Fruit fly (Drosophila melanogaster): Measurements from ENCODE around the gene Vti1a.
A peak's percentile ranks its signal among the peaks of the same experiment; 100 is the strongest.

The Vti1a gene

dm6 chr3L:729345-729744 is 36.6 kb upstream of the Vti1a start (continued):
- TF ChIP-seq CG9139 (GFP tag; optimal IDR thresholded peaks at IDR 0.05) (no peak), svp (GFP tag) (peak; percentile 86), CG6163 (GFP tag; IDR thresholded peaks at IDR 0.05) (no peak), CG34406 (GFP tag; optimal IDR thresholded peaks at IDR 0.05) (peak; percentile 13), CG3919 (GFP tag; optimal IDR thresholded peaks at IDR 0.05) (peak; percentile 57), Met (GFP tag; optimal IDR thresholded peaks at IDR 0.05) (peak; percentile 77), fd85E (GFP tag; optimal IDR thresholded peaks at IDR 0.05) (no peak), vri (GFP tag; optimal IDR thresholded peaks at IDR 0.05) (peak; percentile 11), esn (GFP tag; optimal IDR thresholded peaks at IDR 0.05) (peak; percentile 74), Hr39 (GFP tag; optimal IDR thresholded peaks at IDR 0.05) (peak; percentile 53), Sox102F (GFP tag; optimal IDR thresholded peaks at IDR 0.05) (peak; percentile 62), dac (GFP tag; optimal IDR thresholded peaks at IDR 0.05) (no peak), fd59A (GFP tag; optimal IDR thresholded peaks at IDR 0.05) (no peak), eg (GFP tag; IDR thresholded peaks at IDR 0.05) (no peak), CG10669 (GFP tag; optimal IDR thresholded peaks at IDR 0.05) (no peak), Lpt (GFP tag; optimal IDR thresholded peaks at IDR 0.05) (no peak), achi (GFP tag; optimal IDR thresholded peaks at IDR 0.05) (no peak), CG32006 (GFP tag; optimal IDR thresholded peaks at IDR 0.05) (no peak), CG3032 (tag; optimal IDR thresholded peaks at IDR 0.05) (no peak), Gug (GFP tag; IDR thresholded peaks at IDR 0.05) (no peak)

- TF ChIP-seq svp (GFP tag) (peak; percentile 84), Smox (GFP tag; optimal IDR thresholded peaks at IDR 0.05) (peak; percentile 56), CG31627 (GFP tag; optimal IDR thresholded peaks at IDR 0.05) (peak; percentile 50), lz (GFP tag; optimal IDR thresholded peaks at IDR 0.05) (peak; percentile 37), dsx (GFP tag; optimal IDR thresholded peaks at IDR 0.05; ENCODE audit: poor library complexity, severe bottlenecking) (no peak), Ets21C (GFP tag; optimal IDR thresholded peaks at IDR 0.05) (peak; percentile 30), Eip78C (GFP tag) (peak; percentile 57), Hr39 (GFP tag; optimal IDR thresholded peaks at IDR 0.05) (peak; percentile 42), topi (GFP tag; optimal IDR thresholded peaks at IDR 0.05) (peak; percentile 48), CG6854 (GFP tag; optimal IDR thresholded peaks at IDR 0.05) (no peak), Sox102F (GFP tag; optimal IDR thresholded peaks at IDR 0.05) (peak; percentile 9), Sox14 (GFP tag; optimal IDR thresholded peaks at IDR 0.05) (peak; percentile 27), esn (GFP tag; optimal IDR thresholded peaks at IDR 0.05) (peak; percentile 54), CG15336 (GFP tag; IDR thresholded peaks at IDR 0.05) (no peak), fkh (GFP tag; optimal IDR thresholded peaks at IDR 0.05) (no peak), cyc (GFP tag; optimal IDR thresholded peaks at IDR 0.05) (peak; percentile 15), Met (GFP tag; optimal IDR thresholded peaks at IDR 0.05) (peak; percentile 60), Blimp-1 (GFP tag; optimal IDR thresholded peaks at IDR 0.05) (peak; percentile 2)
Observed at dm6 chr3L:728579-728978, 35.9 kb upstream of the Vti1a start.

- TF ChIP-seq esn (GFP tag; optimal IDR thresholded peaks at IDR 0.05) (peak; percentile 90), Gug (GFP tag; IDR thresholded peaks at IDR 0.05) (no peak), CG10631 (GFP tag; optimal IDR thresholded peaks at IDR 0.05) (peak; percentile 51), fd59A (GFP tag; optimal IDR thresholded peaks at IDR 0.05) (no peak), Eip78C (GFP tag) (peak; percentile 82), Met (GFP tag; optimal IDR thresholded peaks at IDR 0.05) (peak; percentile 92), Lpt (GFP tag; optimal IDR thresholded peaks at IDR 0.05) (no peak), CG4318 (GFP tag; optimal IDR thresholded peaks at IDR 0.05) (no peak), CG6854 (GFP tag; optimal IDR thresholded peaks at IDR 0.05) (peak; percentile 76), Ets21C (GFP tag; optimal IDR thresholded peaks at IDR 0.05) (peak; percentile 84), net (GFP tag; optimal IDR thresholded peaks at IDR 0.05) (peak; percentile 49), CG11294 (GFP tag; IDR thresholded peaks at IDR 0.05) (no peak), CG16779 (tag; optimal IDR thresholded peaks at IDR 0.05) (no peak), Sox102F (GFP tag; optimal IDR thresholded peaks at IDR 0.05) (peak; percentile 90), dsx (GFP tag; optimal IDR thresholded peaks at IDR 0.05; ENCODE audit: poor library complexity, severe bottlenecking) (peak; percentile 30), Blimp-1 (GFP tag; optimal IDR thresholded peaks at IDR 0.05) (peak; percentile 54), Eip75B (GFP tag; optimal IDR thresholded peaks at IDR 0.05) (peak; percentile 68), CG10669 (GFP tag; optimal IDR thresholded peaks at IDR 0.05) (peak; percentile 53), acj6 (GFP tag; optimal IDR thresholded peaks at IDR 0.05) (peak; percentile 71), Sox15 (GFP tag; optimal IDR thresholded peaks at IDR 0.05) (peak; percentile 42), Hr38 (GFP tag; optimal IDR thresholded peaks at IDR 0.05) (no peak), Smox (GFP tag; optimal IDR thresholded peaks at IDR 0.05) (peak; percentile 86), CG11902 (GFP tag; optimal IDR thresholded peaks at IDR 0.05) (peak; percentile 43), CG15336 (GFP tag; IDR thresholded peaks at IDR 0.05) (no peak), ss (GFP tag; optimal IDR thresholded peaks at IDR 0.05) (no peak), cyc (GFP tag; optimal IDR thresholded peaks at IDR 0.05) (peak; percentile 91), CG6276 (GFP tag; optimal IDR thresholded peaks at IDR 0.05) (no peak), fkh (GFP tag; optimal IDR thresholded peaks at IDR 0.05) (no peak), CG8119 (GFP tag; IDR thresholded peaks at IDR 0.05) (no peak), OdsH (GFP tag; optimal IDR thresholded peaks at IDR 0.05) (peak; percentile 57)
Observed at dm6 chr3L:727874-728273, 35.2 kb upstream of the Vti1a start.

Data from whole organism, prepupa.